Worm (Caenorhabditis elegans): ENCODE measurements around the gene C09H10.9.

DNA sequence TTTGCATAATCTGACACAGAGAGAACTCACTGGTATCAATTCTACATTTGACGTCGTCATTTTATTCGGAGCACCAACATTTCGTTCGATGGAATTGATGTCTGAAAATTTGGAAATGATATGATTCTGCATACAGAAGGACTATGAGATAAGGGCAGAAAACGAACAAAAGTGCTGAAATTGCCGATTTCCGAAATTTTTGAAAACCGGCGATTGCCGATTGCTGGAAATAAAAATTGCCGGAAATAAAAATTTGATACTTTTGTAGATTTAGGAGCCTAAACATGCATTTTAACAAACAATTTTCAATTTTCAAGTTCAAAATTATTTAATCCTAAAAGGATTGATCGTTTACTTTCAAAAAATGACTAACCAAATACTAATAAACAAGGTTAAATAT, 14.9 kb upstream of the C09H10.9 start, which contains the start of gene unc-53:
- TF ChIP-seq nhr-90 (tag; optimal IDR thresholded peaks at IDR 0.05): no peak
- no peak for TF ChIP-seq unc-62 (GFP tag; optimal IDR thresholded peaks at IDR 0.05)
- TF ChIP-seq Y53F4B.3 (GFP tag; IDR thresholded peaks at IDR 0.05): no peak
- TF ChIP-seq F22D6.2 (tag; optimal IDR thresholded peaks at IDR 0.05): no peak
- TF ChIP-seq F57C9.4 (tag; optimal IDR thresholded peaks at IDR 0.05): no peak
- no peak for TF ChIP-seq cebp-1 (GFP tag; IDR thresholded peaks at IDR 0.05)
- no peak for TF ChIP-seq cebp-1 (tag; optimal IDR thresholded peaks at IDR 0.05)
- no peak for TF ChIP-seq madf-8 (GFP tag; conservative IDR thresholded peaks at IDR 0.05)
- no peak for TF ChIP-seq nhr-80 (tag; optimal IDR thresholded peaks at IDR 0.05)
- no peak for TF ChIP-seq lin-26 (GFP tag; IDR thresholded peaks at IDR 0.05)
- no peak for TF ChIP-seq attf-6 (GFP tag; IDR thresholded peaks at IDR 0.05)
- no peak for TF ChIP-seq Y67H2A.10 (GFP tag; conservative IDR thresholded peaks at IDR 0.05)
